Fruit fly (Drosophila melanogaster) whole organism, adult: Measurements from ENCODE around the gene CREG.

Experiments used
- CG11617 ChIP-seq: fragments of 200-800 bp; sonication (Bioruptor generic); optimal IDR thresholded peaks from 2 replicates; lab custom pipeline; 2017; ENCODE audit warnings: mild to moderate bottlenecking, missing biosample characterization, missing genetic modification reagents, missing genetic modification characterization
- CG12768 ChIP-seq: fragments of 200-800 bp; sonication (Bioruptor generic); optimal IDR thresholded peaks from 2 replicates; lab custom pipeline; 2017; ENCODE audit warnings: missing biosample characterization, missing genetic modification characterization, mild to moderate bottlenecking, moderate library complexity, missing genetic modification reagents
- CG14711 ChIP-seq: fragments of 200-800 bp; sonication (Bioruptor generic); optimal IDR thresholded peaks from 2 replicates; lab custom pipeline; 2018; ENCODE audit warnings: missing biosample characterization, mild to moderate bottlenecking, missing genetic modification characterization, moderate library complexity
- CG1620 ChIP-seq: fragments of 200-800 bp; sonication (Bioruptor generic); optimal IDR thresholded peaks from 2 replicates; lab custom pipeline; 2016; ENCODE audit warnings: missing biosample characterization, missing genetic modification characterization
- CG33017 ChIP-seq: fragments of 200-800 bp; sonication (Bioruptor generic); optimal IDR thresholded peaks from 2 replicates; lab custom pipeline; 2018; ENCODE audit warnings: missing biosample characterization, mild to moderate bottlenecking, missing genetic modification characterization, moderate library complexity
- CG5204 ChIP-seq: fragments of 200-800 bp; sonication (Bioruptor generic); optimal IDR thresholded peaks from 2 replicates; lab custom pipeline; 2016; ENCODE audit warnings: missing biosample characterization, missing genetic modification characterization
- CG7045 ChIP-seq: fragments of 200-800 bp; sonication (Bioruptor generic); optimal IDR thresholded peaks from 2 replicates; lab custom pipeline; 2017; ENCODE audit warnings: missing biosample characterization, mild to moderate bottlenecking, missing genetic modification characterization
- CG7101 ChIP-seq: fragments of 200-800 bp; sonication (Bioruptor generic); optimal IDR thresholded peaks from 2 replicates; lab custom pipeline; 2018; ENCODE audit warnings: missing biosample characterization, mild to moderate bottlenecking, missing genetic modification characterization, moderate library complexity
- Clk ChIP-seq: fragments of 200-800 bp; sonication (Bioruptor generic); optimal IDR thresholded peaks from 2 replicates; lab custom pipeline; 2017; ENCODE audit warnings: missing biosample characterization, missing genetic modification characterization
- Crg-1 ChIP-seq: fragments of 200-800 bp; sonication (Bioruptor generic); optimal IDR thresholded peaks from 2 replicates; lab custom pipeline; 2016; ENCODE audit warnings: missing biosample characterization, missing genetic modification characterization
- Hr96 ChIP-seq: fragments of 200-800 bp; sonication (Bioruptor generic); optimal IDR thresholded peaks from 2 replicates; lab custom pipeline; 2016; ENCODE audit warnings: missing biosample characterization, missing genetic modification characterization
- Mnt ChIP-seq: fragments of 200-800 bp; sonication (Bioruptor generic); optimal IDR thresholded peaks from 2 replicates; lab custom pipeline; 2016; ENCODE audit warnings: missing biosample characterization, mild to moderate bottlenecking, missing genetic modification characterization
- bab1 ChIP-seq: fragments of 200-800 bp; sonication (Bioruptor generic); optimal IDR thresholded peaks from 3 replicates; lab custom pipeline; 2019; ENCODE audit warnings: missing biosample characterization, mild to moderate bottlenecking, missing genetic modification characterization, moderate library complexity
- cic ChIP-seq: fragments of 200-800 bp; sonication (Bioruptor generic); optimal IDR thresholded peaks from 2 replicates; lab custom pipeline; 2017; ENCODE audit warnings: missing biosample characterization, mild to moderate bottlenecking, missing genetic modification characterization, moderate library complexity
- cnc ChIP-seq, 2 experiments: fragments of >200 bp; optimal IDR thresholded peaks; 2 replicates each; lab custom pipeline; 2017
- kay ChIP-seq: fragments of 200-800 bp; sonication (Bioruptor generic); peaks from one replicate; lab custom pipeline; 2016; ENCODE audit warnings: missing biosample characterization, missing genetic modification characterization, borderline replicate concordance
- ovo ChIP-seq: fragments of 200-800 bp; sonication (Bioruptor generic); optimal IDR thresholded peaks from 2 replicates; lab custom pipeline; 2016; ENCODE audit warnings: missing biosample characterization, missing genetic modification characterization
- pad ChIP-seq: fragments of 200-800 bp; sonication (Bioruptor generic); optimal IDR thresholded peaks from 3 replicates; lab custom pipeline; 2017; ENCODE audit warnings: missing biosample characterization, missing genetic modification characterization, mild to moderate bottlenecking, moderate library complexity, missing genetic modification reagents
- tj ChIP-seq: fragments of 200-800 bp; sonication (Bioruptor generic); optimal IDR thresholded peaks from 3 replicates; lab custom pipeline; 2017; ENCODE audit warnings: missing biosample characterization, mild to moderate bottlenecking, missing genetic modification characterization, moderate library complexity
- toe ChIP-seq: fragments of 200-800 bp; sonication (Bioruptor generic); optimal IDR thresholded peaks from 2 replicates; lab custom pipeline; 2016; ENCODE audit warnings: missing biosample characterization, missing genetic modification characterization

The CREG gene

DNA sequence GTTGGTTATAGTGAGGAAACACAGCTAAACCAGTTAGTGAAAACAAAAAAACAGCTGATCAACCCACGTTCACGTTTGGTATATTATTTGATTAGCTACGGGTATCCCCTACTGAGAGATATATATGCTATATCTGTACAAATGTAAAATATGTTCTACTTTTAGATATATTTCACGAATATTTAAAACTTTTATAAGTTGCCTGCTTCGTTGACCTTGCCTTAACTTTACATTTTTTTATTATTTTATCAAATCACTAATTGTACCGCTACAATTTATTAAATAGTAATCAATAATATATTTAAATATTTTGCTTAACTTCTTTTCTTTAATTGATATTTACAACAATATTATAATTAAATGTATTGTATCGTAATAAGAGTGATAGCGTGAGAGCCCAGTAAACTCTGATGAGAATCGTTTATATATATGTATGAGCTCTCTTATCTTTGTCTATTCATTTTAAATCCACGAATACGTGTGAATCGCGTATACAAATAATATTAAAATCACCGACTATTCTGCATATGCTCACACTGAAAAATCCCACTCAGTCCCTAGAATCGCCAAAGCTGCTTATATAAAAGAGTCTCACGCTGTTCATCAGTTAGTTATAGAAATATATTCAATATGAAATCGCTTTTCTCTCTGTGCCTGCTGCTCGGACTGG is 18.2 kb upstream of the CREG start, which contains the start of gene CG42821:
CG42821 (plus strand) TSS at position 620 of the 670 bp plus-strand sequence.
- TF ChIP-seq ovo (GFP tag; lab: Kevin White, UChicago) (no peak), CG14711 (tag; lab: Kevin White, UChicago) (peak; percentile 29), bab1 (GFP tag; lab: Kevin White, UChicago) (peak; percentile 23), CG1620 (no peak)

DNA sequence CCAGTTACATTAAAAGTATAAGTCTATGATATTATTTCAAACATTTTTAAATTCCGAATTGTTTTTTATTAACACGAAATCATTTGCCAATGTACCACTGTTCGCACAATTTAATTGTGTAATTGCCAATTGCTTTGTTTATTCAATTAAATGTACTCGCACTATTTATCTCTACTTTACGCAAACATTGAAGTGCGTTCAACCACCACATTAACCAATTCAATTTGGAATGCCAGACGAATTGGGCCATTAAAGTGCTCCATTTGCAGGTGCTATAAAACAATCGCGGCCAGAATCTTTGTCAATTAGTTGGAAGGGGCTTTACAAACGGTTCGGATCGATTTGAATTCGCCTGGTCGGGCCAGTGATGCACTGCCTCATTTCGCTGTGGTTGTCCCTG is 16.4 kb upstream of the CREG start, which contains the start of gene CG5863:
CG5863 (plus strand) TSS at position 301 of the 400 bp plus-strand sequence.
- no peak for TF ChIP-seq ovo (GFP tag; lab: Kevin White, UChicago)
- TF ChIP-seq CG12768 (GFP tag; lab: Kevin White, UChicago): no peak
- TF ChIP-seq CG33017 (tag; lab: Kevin White, UChicago): no peak
- TF ChIP-seq CG1620: no peak
- no peak for TF ChIP-seq cic
- no peak for TF ChIP-seq Clk (GFP tag; lab: Kevin White, UChicago)
- TF ChIP-seq kay (GFP tag; lab: Kevin White, UChicago): no peak
- TF ChIP-seq tj: no peak
- TF ChIP-seq CG11617 (GFP tag; lab: Kevin White, UChicago): no peak
- no peak for TF ChIP-seq Hr96 (GFP tag; lab: Kevin White, UChicago)
- TF ChIP-seq bab1 (GFP tag; lab: Kevin White, UChicago): no peak
- no peak for TF ChIP-seq Crg-1 (GFP tag; lab: Kevin White, UChicago)
- no peak for TF ChIP-seq CG14711 (tag; lab: Kevin White, UChicago)
- no peak for TF ChIP-seq toe (GFP tag; lab: Kevin White, UChicago)

DNA sequence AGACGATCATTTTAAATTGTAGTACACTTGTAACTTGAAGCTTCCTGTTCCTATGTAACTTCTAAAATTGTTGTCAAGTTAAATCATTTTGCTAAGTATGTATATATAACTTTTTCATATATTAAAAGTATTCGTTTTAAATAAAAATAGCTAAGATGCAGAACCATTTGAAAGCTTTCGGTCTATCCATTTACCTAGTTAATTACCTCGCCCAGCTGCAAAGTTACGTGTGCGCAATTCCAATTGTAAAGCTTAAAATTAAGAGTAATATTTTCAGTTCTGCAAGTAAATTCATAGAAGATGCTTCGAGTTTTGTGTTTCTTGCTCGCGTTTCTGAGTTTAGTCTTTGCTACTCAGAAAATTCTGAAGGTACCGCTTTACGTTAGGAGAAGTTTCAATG is 14.9 kb upstream of the CREG start, which contains the start of gene CG5860:
CG5860 (plus strand) TSS at position 301 of the 400 bp plus-strand sequence.
- TF ChIP-seq CG11617 (GFP tag; lab: Kevin White, UChicago): no peak
- no peak for TF ChIP-seq Crg-1 (GFP tag; lab: Kevin White, UChicago)
- no peak for TF ChIP-seq kay (GFP tag; lab: Kevin White, UChicago)
- no peak for TF ChIP-seq CG1620

DNA sequence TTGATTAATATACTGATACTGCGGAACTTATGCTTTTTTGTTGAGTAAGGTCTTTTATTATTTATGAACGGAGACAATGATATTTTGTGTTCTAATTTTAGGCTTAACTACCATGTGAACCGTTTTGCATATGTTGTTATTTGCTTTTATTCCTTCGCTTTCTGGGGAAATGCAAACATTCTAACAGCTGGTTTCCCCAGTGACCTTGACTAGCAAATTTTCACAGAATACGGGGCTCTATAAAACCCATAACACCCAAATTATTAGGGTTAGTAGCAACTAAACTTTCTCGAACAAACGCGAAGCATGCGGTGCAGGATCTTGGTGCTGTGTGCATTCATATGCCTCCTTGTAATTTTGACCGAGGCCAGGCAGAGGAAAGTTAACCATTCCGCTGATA is 13.1 kb upstream of the CREG start, which contains the start of gene CG17283:
CG17283 (plus strand) TSS at position 301 of the 400 bp plus-strand sequence.
- TF ChIP-seq bab1 (GFP tag; lab: Kevin White, UChicago) (no peak), pad (GFP tag; lab: Kevin White, UChicago) (no peak), tj (no peak), CG12768 (GFP tag; lab: Kevin White, UChicago) (no peak), Mnt (GFP tag; lab: Kevin White, UChicago) (no peak), Hr96 (GFP tag; lab: Kevin White, UChicago) (no peak), kay (GFP tag; lab: Kevin White, UChicago) (no peak), CG7101 (tag; lab: Kevin White, UChicago) (no peak), cic (no peak), Clk (GFP tag; lab: Kevin White, UChicago) (no peak), cnc (optimal IDR thresholded peaks at IDR 0.05; lab: Kevin White, UChicago) (no peak), Crg-1 (GFP tag; lab: Kevin White, UChicago) (no peak), CG1620 (no peak), CG11617 (GFP tag; lab: Kevin White, UChicago) (no peak), toe (GFP tag; lab: Kevin White, UChicago) (no peak)

DNA sequence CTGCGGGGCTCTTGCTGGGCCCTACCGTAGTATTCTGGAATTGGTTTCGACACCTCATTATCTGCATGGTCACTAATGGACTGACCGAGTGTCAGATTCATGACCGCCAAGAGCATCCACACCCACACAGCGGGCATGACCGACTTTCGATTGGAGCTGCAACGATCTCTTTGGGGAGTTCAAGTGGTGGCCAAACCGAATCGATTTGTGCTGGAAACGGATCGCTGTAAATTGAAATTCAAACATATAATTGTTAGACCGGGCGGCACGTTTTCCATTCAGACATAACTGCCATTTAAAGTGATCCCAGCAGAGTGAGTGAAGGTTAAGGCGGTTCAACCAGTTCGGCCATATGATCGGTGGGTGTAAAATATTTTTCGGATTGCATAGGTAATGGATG is 12.0 kb upstream of the CREG start, which contains the start of the genes CG42824 and CG42798:
CG42824 (minus strand) TSS at position 101 of the 400 bp plus-strand sequence.
CG42798 (plus strand) TSS at position 268 of the 400 bp plus-strand sequence.
- TF ChIP-seq kay (GFP tag; lab: Kevin White, UChicago) (no peak), CG12768 (GFP tag; lab: Kevin White, UChicago) (no peak)

DNA sequence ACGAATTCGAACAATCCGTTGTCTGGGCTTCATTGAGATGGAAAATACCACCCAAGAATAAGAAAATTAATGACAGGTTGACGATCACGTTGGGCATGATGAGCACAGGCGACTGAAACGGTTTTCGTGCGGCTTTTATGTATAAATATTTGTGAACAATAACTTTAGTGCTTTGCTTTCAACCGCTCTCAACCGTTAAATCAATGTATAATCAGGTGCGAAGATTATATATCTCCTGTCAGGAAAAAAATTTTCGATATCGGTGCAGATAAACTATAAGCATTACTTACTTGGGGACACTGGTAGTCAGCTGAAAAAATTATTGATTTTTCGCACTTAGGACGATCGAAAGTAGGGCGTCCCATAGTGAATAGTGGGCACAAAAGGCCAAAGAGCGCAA is 10.6 kb upstream of the CREG start, which contains the start of gene CG42823:
CG42823 (minus strand) TSS at position 101 of the 400 bp plus-strand sequence.
- TF ChIP-seq CG5204: no peak
- TF ChIP-seq Mnt (GFP tag; lab: Kevin White, UChicago): no peak
- TF ChIP-seq CG12768 (GFP tag; lab: Kevin White, UChicago): no peak
- no peak for TF ChIP-seq cic
- TF ChIP-seq bab1 (GFP tag; lab: Kevin White, UChicago): no peak
- no peak for TF ChIP-seq pad (GFP tag; lab: Kevin White, UChicago)
- TF ChIP-seq kay (GFP tag; lab: Kevin White, UChicago): no peak
- no peak for TF ChIP-seq CG7045 (GFP tag; lab: Kevin White, UChicago)
- no peak for TF ChIP-seq Crg-1 (GFP tag; lab: Kevin White, UChicago)
- TF ChIP-seq CG14711 (tag; lab: Kevin White, UChicago): no peak
- no peak for TF ChIP-seq tj

DNA sequence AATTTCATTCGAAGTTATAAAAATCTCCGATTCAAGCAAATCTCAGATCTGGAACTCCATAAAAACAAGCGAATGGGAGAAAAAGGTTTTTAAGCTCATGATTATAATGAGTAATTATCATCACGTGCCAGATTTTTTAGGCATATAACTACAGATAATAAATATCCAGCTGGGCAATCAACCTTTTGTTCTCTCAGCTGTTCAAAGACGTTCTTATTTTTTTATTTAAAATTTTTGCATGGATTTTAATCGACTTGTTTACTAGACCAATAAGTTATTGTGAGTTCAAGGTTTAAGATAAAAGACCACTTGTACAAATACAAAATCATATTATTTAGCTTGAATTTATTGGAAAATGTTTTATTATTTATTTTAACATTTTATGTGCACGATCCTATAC is 9.7 kb upstream of the CREG start:
- no peak for TF ChIP-seq toe (GFP tag; lab: Kevin White, UChicago)
- no peak for TF ChIP-seq Crg-1 (GFP tag; lab: Kevin White, UChicago)
- no peak for TF ChIP-seq CG11617 (GFP tag; lab: Kevin White, UChicago)
- no peak for TF ChIP-seq CG1620
- TF ChIP-seq cnc (optimal IDR thresholded peaks at IDR 0.05; lab: Kevin White, UChicago): no peak
- no peak for TF ChIP-seq CG12768 (GFP tag; lab: Kevin White, UChicago)
- TF ChIP-seq Clk (GFP tag; lab: Kevin White, UChicago): no peak
- no peak for TF ChIP-seq cic
- TF ChIP-seq bab1 (GFP tag; lab: Kevin White, UChicago): no peak
- TF ChIP-seq CG33017 (tag; lab: Kevin White, UChicago): no peak
